Worm (Caenorhabditis elegans) whole organism, young adult: ENCODE results near the gene ZK616.5.
A peak's percentile ranks its signal among the peaks of the same experiment; 100 is the strongest.

Experiments used
- B0035.1 ChIP-seq: sonication (generic microtip); optimal IDR thresholded peaks from 2 replicates; lab custom pipeline; 2016; ENCODE audit warnings: missing genetic modification characterization, mild to moderate bottlenecking, missing compliant biosample characterization, missing genotype, missing genetic modification reagents
- D2030.7 ChIP-seq: fragments of 200-800 bp; sonication (Bioruptor generic); IDR thresholded peaks from 2 replicates; pipeline ENCODE4 v1.3.6; 2022; ENCODE audit warnings: missing genetic modification reagents, missing genetic modification characterization, missing compliant biosample characterization
- K11D2.4 ChIP-seq: fragments of 200-800 bp; sonication (Bioruptor generic); IDR thresholded peaks from 2 replicates; pipeline ENCODE4 v1.3.6; 2022; ENCODE audit warnings: missing genetic modification reagents, missing genetic modification characterization, missing compliant biosample characterization
- T07F8.4 ChIP-seq: sonication (generic microtip); optimal IDR thresholded peaks from 2 replicates; lab custom pipeline; 2016; ENCODE audit warnings: mild to moderate bottlenecking, missing genetic modification characterization, moderate library complexity, missing compliant biosample characterization
- T26A5.8 ChIP-seq: sonication (generic microtip); optimal IDR thresholded peaks from 2 replicates; lab custom pipeline; 2016; ENCODE audit warnings: missing genetic modification characterization, missing compliant biosample characterization
- Y53F4B.3 ChIP-seq: fragments of 200-800 bp; sonication (Bioruptor generic); IDR thresholded peaks from 2 replicates; pipeline ENCODE4 v1.3.6; 2022; ENCODE audit warnings: missing genetic modification reagents, missing genetic modification characterization, missing compliant biosample characterization
- Y53G8AR.9 ChIP-seq: fragments of 200-800 bp; sonication (Bioruptor generic); conservative IDR thresholded peaks from 2 replicates; pipeline ENCODE4 v1.3.6; 2022; ENCODE audit warnings: missing genetic modification reagents, missing genetic modification characterization, missing compliant biosample characterization
- ZK185.1 ChIP-seq: sonication (generic microtip); optimal IDR thresholded peaks from 2 replicates; lab custom pipeline; 2016; ENCODE audit warnings: mild to moderate bottlenecking, missing genetic modification characterization, missing compliant biosample characterization; ENCODE audit not compliant: poor library complexity, severe bottlenecking
- ama-1 ChIP-seq, 3 experiments: fragments of 150-350 bp in 1 of 3; sonication (generic microtip) in 2 of 3; optimal IDR thresholded peaks; 2 replicates each; lab custom pipeline; 2014 to 2018; ENCODE audit warnings: missing biosample characterization in 2 of 3, missing genetic modification characterization in 2 of 3, missing genetic modification reagents in 2 of 3
- athp-1 ChIP-seq: sonication (generic microtip); optimal IDR thresholded peaks from 2 replicates; lab custom pipeline; 2017; ENCODE audit warnings: mild to moderate bottlenecking, missing genetic modification characterization, missing compliant biosample characterization
- bed-1 ChIP-seq: fragments of 200-800 bp; sonication (Bioruptor generic); IDR thresholded peaks from 2 replicates; pipeline ENCODE4 v1.3.6; 2022; ENCODE audit warnings: missing genetic modification reagents, missing genetic modification characterization, missing compliant biosample characterization
- bed-2 ChIP-seq: fragments of 200-800 bp; sonication (Bioruptor generic); IDR thresholded peaks from 2 replicates; pipeline ENCODE4 v1.3.6; 2022; ENCODE audit warnings: missing genetic modification reagents, missing genetic modification characterization, missing compliant biosample characterization
- ccch-3 ChIP-seq: fragments of 200-800 bp; sonication (Bioruptor generic); optimal IDR thresholded peaks from 2 replicates; lab custom pipeline; 2018; ENCODE audit warnings: mild to moderate bottlenecking, missing genetic modification characterization, missing compliant biosample characterization
- ceh-40 ChIP-seq: fragments of 200-800 bp; sonication (Bioruptor generic); IDR thresholded peaks from 2 replicates; pipeline ENCODE4 v1.3.6; 2022; ENCODE audit warnings: missing genetic modification characterization, missing compliant biosample characterization
- egrh-3 ChIP-seq: fragments of 200-800 bp; sonication (Bioruptor generic); IDR thresholded peaks from 2 replicates; pipeline ENCODE4 v1.3.6; 2022; ENCODE audit warnings: missing genetic modification reagents, missing genetic modification characterization, missing compliant biosample characterization
- ets-4 ChIP-seq: fragments of 200-800 bp; sonication (Bioruptor generic); optimal IDR thresholded peaks from 2 replicates; lab custom pipeline; 2018; ENCODE audit warnings: mild to moderate bottlenecking, missing genetic modification characterization, missing compliant biosample characterization
- hlh-12 ChIP-seq: sonication (generic microtip); optimal IDR thresholded peaks from 2 replicates; lab custom pipeline; 2016; ENCODE audit warnings: missing genetic modification characterization, missing compliant biosample characterization
- hmg-1.2 ChIP-seq: fragments of 200-800 bp; sonication (Bioruptor generic); IDR thresholded peaks from 2 replicates; pipeline ENCODE4 v1.3.6; 2022; ENCODE audit warnings: missing genetic modification reagents, missing genetic modification characterization, missing compliant biosample characterization
- hmg-20 ChIP-seq: fragments of 200-800 bp; sonication (Bioruptor generic); IDR thresholded peaks from 2 replicates; pipeline ENCODE4 v1.3.6; 2022; ENCODE audit warnings: missing genetic modification reagents, missing genetic modification characterization, missing compliant biosample characterization
- let-607 ChIP-seq, 2 experiments: fragments of 200-800 bp in 1 of 2; sonication (Bioruptor generic) in 1 of 2; sonication (generic microtip) in 1 of 2; optimal IDR thresholded peaks; 2 replicates each; lab custom pipeline; 2016 to 2018; ENCODE audit warnings: mild to moderate bottlenecking in 2 of 2, missing compliant biosample characterization in 2 of 2, missing genetic modification characterization in 2 of 2, moderate library complexity in 2 of 2, missing genotype in 1 of 2
- lin-26 ChIP-seq: fragments of 200-800 bp; sonication (Bioruptor generic); IDR thresholded peaks from 2 replicates; pipeline ENCODE4 v1.3.6; 2022; ENCODE audit warnings: missing genetic modification reagents, missing genetic modification characterization, missing compliant biosample characterization
- lin-40 ChIP-seq: sonication (generic microtip); optimal IDR thresholded peaks from 2 replicates; lab custom pipeline; 2016; ENCODE audit warnings: missing genetic modification characterization, mild to moderate bottlenecking, missing compliant biosample characterization, missing genotype, missing genetic modification reagents
- lsy-27 ChIP-seq: sonication (generic microtip); optimal IDR thresholded peaks from 2 replicates; lab custom pipeline; 2017; ENCODE audit warnings: missing genetic modification characterization, mild to moderate bottlenecking, missing compliant biosample characterization, antibody characterized with exemption, missing genotype, borderline replicate concordance; ENCODE audit not compliant: insufficient read depth
- mxl-1 ChIP-seq: sonication (generic microtip); optimal IDR thresholded peaks from 2 replicates; lab custom pipeline; 2016; ENCODE audit warnings: missing genetic modification characterization, missing compliant biosample characterization
- nhr-120 ChIP-seq: fragments of 200-800 bp; sonication (Bioruptor generic); IDR thresholded peaks from 2 replicates; pipeline ENCODE4 v1.3.6; 2022; ENCODE audit warnings: missing genetic modification characterization, missing compliant biosample characterization
- nhr-27 ChIP-seq: fragments of 200-800 bp; sonication (Bioruptor generic); optimal IDR thresholded peaks from 2 replicates; lab custom pipeline; 2018; ENCODE audit warnings: mild to moderate bottlenecking, missing genetic modification characterization, moderate library complexity, missing compliant biosample characterization
- nhr-90 ChIP-seq: sonication (generic microtip); optimal IDR thresholded peaks from 2 replicates; lab custom pipeline; 2016; ENCODE audit warnings: missing genotype, mild to moderate bottlenecking, missing genetic modification characterization, missing compliant biosample characterization
- pha-4 ChIP-seq: fragments of 150-350 bp; sonication (generic microtip); optimal IDR thresholded peaks from 2 replicates; lab custom pipeline; 2014; ENCODE audit warnings: missing biosample characterization, missing genetic modification reagents, missing genetic modification characterization
- sea-2 ChIP-seq: fragments of 200-800 bp; sonication (Bioruptor generic); IDR thresholded peaks from 2 replicates; pipeline ENCODE4 v1.3.6; 2022; ENCODE audit warnings: missing genetic modification characterization, missing compliant biosample characterization
- snpc-1.3 ChIP-seq: sonication (generic microtip); optimal IDR thresholded peaks from 2 replicates; lab custom pipeline; 2017; ENCODE audit warnings: missing genetic modification characterization, mild to moderate bottlenecking, missing compliant biosample characterization, antibody characterized with exemption, moderate library complexity, missing genotype, missing genetic modification reagents; ENCODE audit not compliant: insufficient read depth
- ztf-26 ChIP-seq: sonication (generic microtip); optimal IDR thresholded peaks from 2 replicates; lab custom pipeline; 2017; ENCODE audit warnings: missing genetic modification characterization, missing compliant biosample characterization
- ztf-3 ChIP-seq: fragments of 200-800 bp; sonication (Bioruptor generic); optimal IDR thresholded peaks from 2 replicates; lab custom pipeline; 2018; ENCODE audit warnings: mild to moderate bottlenecking, missing genetic modification characterization, missing compliant biosample characterization

Gene ZK616.5

DNA sequence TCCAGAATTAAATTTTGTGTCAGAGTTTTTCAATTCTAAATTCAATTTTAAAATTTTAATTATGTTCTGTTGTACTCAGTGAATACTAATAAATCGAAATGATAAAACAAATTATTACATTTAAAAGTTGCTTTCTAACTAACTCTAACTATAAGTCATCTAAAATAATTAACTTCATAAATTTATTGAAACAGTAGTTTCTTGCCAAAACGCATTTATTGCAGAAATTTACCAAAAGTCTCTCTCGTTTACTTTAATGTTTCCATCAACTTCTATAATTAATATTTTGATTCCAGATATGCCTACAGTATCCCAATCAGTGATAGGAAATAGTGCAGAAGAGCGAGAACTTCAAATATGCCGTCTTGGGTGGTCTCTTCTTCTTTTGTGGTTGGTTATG, 8.9 kb downstream of the ZK616.5 start, which contains the start of gene ZK616.1:
Gene ZK616.1, plus strand, starts transcription at position 301 of the 400 bp plus-strand sequence.
- TF ChIP-seq let-607 (tag; optimal IDR thresholded peaks at IDR 0.05; lab: Kevin White, UChicago) = no peak
- TF ChIP-seq lin-40 = no peak
- no peak for TF ChIP-seq bed-1 (GFP tag; lab: Robert Waterston, UW)

ce11 chrIV:5405345-5405744, 13.6 kb downstream of the ZK616.5 start, which contains the start of gene ZK616.61:
TSS of gene ZK616.61 (plus strand) at chrIV:5405645.
- TF ChIP-seq pha-4 (tag; lab: Kevin White, UChicago) (no peak), athp-1 (tag; lab: Kevin White, UChicago) (no peak), nhr-120 (GFP tag; lab: Robert Waterston, UW) (no peak), nhr-27 (tag; lab: Kevin White, UChicago) (no peak), K11D2.4 (no peak), ama-1 (optimal IDR thresholded peaks at IDR 0.05; lab: Kevin White, UChicago) (no peak), ama-1 (GFP tag; optimal IDR thresholded peaks at IDR 0.05; lab: Kevin White, UChicago) (no peak)

DNA sequence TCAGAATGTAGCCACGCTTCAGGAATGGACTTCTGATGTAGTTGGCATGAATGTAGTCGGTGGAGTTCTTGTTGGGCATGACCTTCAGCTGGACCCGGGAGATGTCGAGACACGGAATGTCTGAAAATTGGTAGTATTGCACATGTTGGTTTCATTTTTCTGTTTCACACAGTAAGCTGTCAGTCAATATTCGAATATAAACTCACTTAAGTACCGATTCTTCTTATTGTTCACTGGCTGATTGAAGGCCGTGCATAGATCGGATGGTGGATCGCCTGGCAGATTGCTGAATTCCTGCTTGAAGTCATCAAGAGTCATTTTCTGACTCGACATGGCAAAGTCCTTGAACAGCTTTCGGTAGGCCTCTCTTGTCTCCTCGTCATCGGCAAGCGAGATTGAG, 17.4 kb downstream of the ZK616.5 start:
- TF ChIP-seq hmg-20 (GFP tag; lab: Robert Waterston, UW) (no peak), B0035.1 (tag; lab: Kevin White, UChicago) (no peak), lin-26 (GFP tag; lab: Robert Waterston, UW) (no peak), sea-2 (GFP tag; lab: Robert Waterston, UW) (no peak), bed-2 (no peak), ztf-26 (tag; lab: Kevin White, UChicago) (no peak), nhr-90 (tag; lab: Kevin White, UChicago) (no peak), hlh-12 (tag; lab: Kevin White, UChicago) (no peak), Y53F4B.3 (GFP tag; lab: Robert Waterston, UW) (no peak), lsy-27 (tag; lab: Kevin White, UChicago) (no peak), snpc-1.3 (tag; lab: Kevin White, UChicago) (no peak)

ce11 chrIV:5411120-5411519, 19.4 kb downstream of the ZK616.5 start, which contains the start of gene ZK616.65:
TSS of gene ZK616.65 (minus strand) at chrIV:5411220.
- no peak for TF ChIP-seq ztf-3 (GFP tag; lab: Kevin White, UChicago)
- TF ChIP-seq, all 124 proteins: peak for 0

ce11 chrIV:5411641-5412337, 20.1 kb downstream of the ZK616.5 start, which contains the start of gene ZK616.8:
TSS of gene ZK616.8 (minus strand) at chrIV:5412193.
- TF ChIP-seq ccch-3 (no peak), hlh-12 (tag; lab: Kevin White, UChicago) (no peak), D2030.7 (GFP tag; lab: Robert Waterston, UW) (no peak)

ce11 chrIV:5415696-5416095, 24.0 kb downstream of the ZK616.5 start, which contains the start of gene spp-7:
TSS of gene spp-7 (minus strand) at chrIV:5415796.
- TF ChIP-seq Y53G8AR.9 (GFP tag; lab: Robert Waterston, UW) (no peak), hmg-1.2 (GFP tag; lab: Robert Waterston, UW) (peak; percentile 64)

ce11 chrIV:5419122-5419521, 27.4 kb downstream of the ZK616.5 start, which contains the start of gene ehn-3:
TSS of gene ehn-3 (minus strand) at chrIV:5419222.
- TF ChIP-seq mxl-1 (no peak), bed-1 (GFP tag; lab: Robert Waterston, UW) (no peak), lsy-27 (tag; lab: Kevin White, UChicago) (no peak), athp-1 (tag; lab: Kevin White, UChicago) (no peak), egrh-3 (no peak), T26A5.8 (tag; lab: Kevin White, UChicago) (no peak), ceh-40 (GFP tag; lab: Robert Waterston, UW) (no peak), ZK185.1 (tag; lab: Kevin White, UChicago) (no peak), ets-4 (GFP tag; lab: Kevin White, UChicago) (no peak), T07F8.4 (tag; lab: Kevin White, UChicago) (no peak)
